Worm (Caenorhabditis elegans) whole organism, late embryonic: ENCODE measurements around the gene ZC373.2.

ENCODE experiments used
- C08G9.2 ChIP-seq: sonication (generic microtip); optimal IDR thresholded peaks from 2 replicates; lab custom pipeline; 2016; ENCODE audit warnings: mild to moderate bottlenecking, missing genetic modification characterization, moderate library complexity, missing compliant biosample characterization
- C38D4.7 ChIP-seq: fragments of 200-800 bp; sonication (Bioruptor generic); optimal IDR thresholded peaks from 2 replicates; lab custom pipeline; 2018; ENCODE audit warnings: mild to moderate bottlenecking, missing genetic modification characterization, moderate library complexity, missing compliant biosample characterization
- F13H6.1 ChIP-seq: sonication (generic microtip); optimal IDR thresholded peaks from 2 replicates; lab custom pipeline; 2016; ENCODE audit warnings: missing genetic modification characterization, missing compliant biosample characterization
- K02D7.2 ChIP-seq: sonication (generic microtip); optimal IDR thresholded peaks from 2 replicates; lab custom pipeline; 2017; ENCODE audit warnings: mild to moderate bottlenecking, missing genetic modification characterization, missing compliant biosample characterization
- T23F11.4 ChIP-seq: fragments of 200-800 bp; sonication (Bioruptor generic); optimal IDR thresholded peaks from 2 replicates; lab custom pipeline; 2018; ENCODE audit warnings: mild to moderate bottlenecking, missing genetic modification characterization, missing compliant biosample characterization
- ama-1 ChIP-seq: fragments of 150-350 bp; optimal IDR thresholded peaks from 2 replicates; lab custom pipeline; 2014
- ceh-14 ChIP-seq: sonication (generic microtip); optimal IDR thresholded peaks from 2 replicates; lab custom pipeline; 2016; ENCODE audit warnings: missing genotype, missing genetic modification characterization, missing compliant biosample characterization
- ceh-19 ChIP-seq: fragments of 200-800 bp; sonication (Bioruptor generic); optimal IDR thresholded peaks from 2 replicates; lab custom pipeline; 2018; ENCODE audit warnings: mild to moderate bottlenecking, missing genetic modification characterization, missing compliant biosample characterization
- ceh-24 ChIP-seq: sonication (generic microtip); optimal IDR thresholded peaks from 2 replicates; lab custom pipeline; 2016; ENCODE audit warnings: mild to moderate bottlenecking, missing genetic modification characterization, missing compliant biosample characterization
- ceh-34 ChIP-seq: sonication (generic microtip); optimal IDR thresholded peaks from 2 replicates; lab custom pipeline; 2016; ENCODE audit warnings: mild to moderate bottlenecking, missing genetic modification characterization, missing compliant biosample characterization
- ceh-45 ChIP-seq: fragments of 200-800 bp; sonication (Bioruptor generic); IDR thresholded peaks from 2 replicates; pipeline ENCODE4 v1.3.6; 2022; ENCODE audit warnings: missing genetic modification reagents, missing genetic modification characterization, missing compliant biosample characterization
- ceh-48 ChIP-seq: sonication (generic microtip); optimal IDR thresholded peaks from 2 replicates; lab custom pipeline; 2016; ENCODE audit warnings: missing genetic modification characterization, inconsistent platforms, missing compliant biosample characterization
- ceh-6 ChIP-seq: fragments of 200-800 bp; sonication (Bioruptor generic); optimal IDR thresholded peaks from 2 replicates; lab custom pipeline; 2018; ENCODE audit warnings: mild to moderate bottlenecking, missing genetic modification characterization, missing compliant biosample characterization
- che-1 ChIP-seq: sonication (generic microtip); optimal IDR thresholded peaks from 2 replicates; lab custom pipeline; 2016; ENCODE audit warnings: mild to moderate bottlenecking, missing genetic modification characterization, missing compliant biosample characterization
- dmd-4 ChIP-seq: sonication (generic microtip); optimal IDR thresholded peaks from 2 replicates; lab custom pipeline; 2016; ENCODE audit warnings: borderline replicate concordance, missing genetic modification characterization, missing compliant biosample characterization
- fax-1 ChIP-seq: sonication (generic microtip); optimal IDR thresholded peaks from 2 replicates; lab custom pipeline; 2016; ENCODE audit warnings: missing genotype, missing genetic modification characterization, missing compliant biosample characterization
- fkh-10 ChIP-seq: fragments of 150-350 bp; optimal IDR thresholded peaks from 2 replicates; lab custom pipeline; 2014; ENCODE audit warnings: missing biosample characterization, missing genetic modification reagents, missing genetic modification characterization
- fkh-6 ChIP-seq: sonication (generic microtip); optimal IDR thresholded peaks from 2 replicates; lab custom pipeline; 2016; ENCODE audit warnings: missing genetic modification characterization, missing compliant biosample characterization
- hlh-13 ChIP-seq: fragments of 200-800 bp; sonication (Bioruptor generic); optimal IDR thresholded peaks from 2 replicates; lab custom pipeline; 2018; ENCODE audit warnings: mild to moderate bottlenecking, missing genetic modification characterization, missing compliant biosample characterization
- hlh-8 ChIP-seq: sonication (generic microtip); optimal IDR thresholded peaks from 2 replicates; lab custom pipeline; 2016; ENCODE audit warnings: missing genotype, missing genetic modification characterization, missing compliant biosample characterization
- lim-6 ChIP-seq: sonication (generic microtip); optimal IDR thresholded peaks from 2 replicates; lab custom pipeline; 2016; ENCODE audit warnings: missing genetic modification characterization, missing compliant biosample characterization
- lin-11 ChIP-seq: fragments of 200-800 bp; sonication (Bioruptor generic); optimal IDR thresholded peaks from 2 replicates; lab custom pipeline; 2018; ENCODE audit warnings: mild to moderate bottlenecking, missing genetic modification characterization, missing compliant biosample characterization
- nfya-1 ChIP-seq: sonication (generic microtip); optimal IDR thresholded peaks from 2 replicates; lab custom pipeline; 2017; ENCODE audit warnings: missing genetic modification characterization, mild to moderate bottlenecking, missing compliant biosample characterization, antibody characterized with exemption, moderate library complexity
- nhr-11 ChIP-seq: fragments of 150-350 bp; optimal IDR thresholded peaks from 2 replicates; lab custom pipeline; 2014; ENCODE audit warnings: missing biosample characterization, missing genetic modification characterization
- npax-4 ChIP-seq: sonication (generic microtip); optimal IDR thresholded peaks from 2 replicates; lab custom pipeline; 2016; ENCODE audit warnings: missing genetic modification characterization, missing compliant biosample characterization
- odd-2 ChIP-seq: sonication (generic microtip); optimal IDR thresholded peaks from 2 replicates; lab custom pipeline; 2017; ENCODE audit warnings: antibody characterized with exemption, mild to moderate bottlenecking, missing genetic modification characterization, missing compliant biosample characterization
- pag-3 ChIP-seq: sonication (generic microtip); optimal IDR thresholded peaks from 2 replicates; lab custom pipeline; 2016; ENCODE audit warnings: missing compliant biosample characterization, missing genetic modification characterization, borderline replicate concordance
- pax-1 ChIP-seq: fragments of 150-350 bp; optimal IDR thresholded peaks from 2 replicates; lab custom pipeline; 2014; ENCODE audit warnings: missing biosample characterization, missing genetic modification characterization
- pqm-1 ChIP-seq: sonication (generic microtip); optimal IDR thresholded peaks from 2 replicates; lab custom pipeline; 2016; ENCODE audit warnings: missing genetic modification characterization, missing compliant biosample characterization
- ref-2 ChIP-seq: sonication (generic microtip); optimal IDR thresholded peaks from 2 replicates; lab custom pipeline; 2016; ENCODE audit warnings: missing genetic modification characterization, missing compliant biosample characterization
- rnt-1 ChIP-seq: sonication (generic microtip); optimal IDR thresholded peaks from 2 replicates; lab custom pipeline; 2016; ENCODE audit warnings: missing genetic modification characterization, missing compliant biosample characterization
- sdc-2 ChIP-seq: sonication (generic microtip); optimal IDR thresholded peaks from 2 replicates; lab custom pipeline; 2016; ENCODE audit warnings: missing genotype, missing genetic modification characterization, missing compliant biosample characterization
- sox-4 ChIP-seq: sonication (generic microtip); optimal IDR thresholded peaks from 2 replicates; lab custom pipeline; 2017; ENCODE audit warnings: mild to moderate bottlenecking, missing genetic modification characterization, inconsistent platforms, missing compliant biosample characterization
- syd-9 ChIP-seq: sonication (generic microtip); optimal IDR thresholded peaks from 2 replicates; lab custom pipeline; 2016; ENCODE audit warnings: mild to moderate bottlenecking, missing genetic modification characterization, moderate library complexity, missing compliant biosample characterization
- tbx-2 ChIP-seq: sonication (generic microtip); optimal IDR thresholded peaks from 2 replicates; lab custom pipeline; 2016; ENCODE audit warnings: missing genetic modification characterization, missing compliant biosample characterization
- unc-86 ChIP-seq: sonication (generic microtip); optimal IDR thresholded peaks from 2 replicates; lab custom pipeline; 2016; ENCODE audit warnings: missing genetic modification characterization, missing compliant biosample characterization
- zip-5 ChIP-seq: sonication (generic microtip); optimal IDR thresholded peaks from 2 replicates; lab custom pipeline; 2016; ENCODE audit warnings: missing genetic modification characterization, missing compliant biosample characterization
- ztf-16 ChIP-seq: sonication (generic microtip); optimal IDR thresholded peaks from 2 replicates; lab custom pipeline; 2017; ENCODE audit warnings: missing genetic modification characterization, missing compliant biosample characterization

The ZC373.2 gene

ce11 chrX:10058332-10058731, at the start of gene ZC373.2:
ZC373.2 (minus strand) TSS chrX:10058432.
- TF ChIP-seq pax-1 (tag; lab: Kevin White, UChicago): no peak
- TF ChIP-seq lim-6: no peak
- no peak for TF ChIP-seq pqm-1 (tag; lab: Kevin White, UChicago)
- TF ChIP-seq tbx-2 (tag; lab: Kevin White, UChicago): no peak
- TF ChIP-seq sdc-2 (tag; lab: Kevin White, UChicago): no peak
- no peak for TF ChIP-seq unc-86 (tag; lab: Kevin White, UChicago)
- TF ChIP-seq T23F11.4 (GFP tag; lab: Kevin White, UChicago): no peak
- TF ChIP-seq rnt-1 (tag; lab: Kevin White, UChicago): no peak
- no peak for TF ChIP-seq hlh-8 (tag; lab: Kevin White, UChicago)
- no peak for TF ChIP-seq che-1 (tag; lab: Kevin White, UChicago)
- no peak for TF ChIP-seq ceh-19
- no peak for TF ChIP-seq npax-4
- no peak for TF ChIP-seq C38D4.7
- no peak for TF ChIP-seq pag-3 (tag; lab: Kevin White, UChicago)
- no peak for TF ChIP-seq K02D7.2
- TF ChIP-seq ceh-45 (GFP tag; lab: Robert Waterston, UW): no peak
- no peak for TF ChIP-seq ceh-24 (tag; lab: Kevin White, UChicago)
- no peak for TF ChIP-seq nfya-1

ce11 chrX:10095145-10095544, 36.9 kb upstream of the ZC373.2 start, which contains the start of gene flp-2:
flp-2 (minus strand) TSS chrX:10095245.
- TF ChIP-seq pax-1 (tag; lab: Kevin White, UChicago) (no peak), sox-4 (no peak), zip-5 (tag; lab: Kevin White, UChicago) (no peak), fkh-10 (GFP tag; lab: Kevin White, UChicago) (no peak), odd-2 (tag; lab: Kevin White, UChicago) (no peak), ceh-6 (no peak), ztf-16 (tag; lab: Kevin White, UChicago) (no peak), ref-2 (tag; lab: Kevin White, UChicago) (no peak), ama-1 (lab: Kevin White, UChicago) (no peak), F13H6.1 (no peak), C08G9.2 (no peak), hlh-13 (no peak), ceh-48 (tag; lab: Kevin White, UChicago) (no peak), nhr-11 (tag; lab: Kevin White, UChicago) (no peak), ceh-34 (no peak), fax-1 (no peak), npax-4 (no peak), ceh-14 (no peak)

- TF ChIP-seq C38D4.7 (no peak), nfya-1 (no peak), ceh-48 (tag; lab: Kevin White, UChicago) (no peak), sox-4 (no peak), ceh-14 (no peak), hlh-8 (tag; lab: Kevin White, UChicago) (no peak)
Observed at ce11 chrX:10092864-10093263, 34.6 kb upstream of the ZC373.2 start, which contains the start of gene flp-3. flp-3 (minus strand) TSS chrX:10092964.

ce11 chrX:10087866-10088265, 29.6 kb upstream of the ZC373.2 start, which contains the start of gene flp-28:
flp-28 (minus strand) TSS chrX:10087966.
- TF ChIP-seq npax-4 (no peak), ceh-45 (GFP tag; lab: Robert Waterston, UW) (no peak), fkh-6 (tag; lab: Kevin White, UChicago) (no peak), lin-11 (no peak)

ce11 chrX:10085073-10085472, 26.8 kb upstream of the ZC373.2 start:
- TF ChIP-seq syd-9 (tag; lab: Kevin White, UChicago) (no peak), dmd-4 (tag; lab: Kevin White, UChicago) (no peak)
